Fruit fly (Drosophila melanogaster): ENCODE data around the gene CG9953.

Gene CG9953

dm6 chr3L:6963792-6964487 is 5.5 kb upstream of the CG9953 start (continued):
- TF ChIP-seq CG6683 (GFP tag; optimal IDR thresholded peaks at IDR 0.05) (peak; percentile 68), Drgx (GFP tag; IDR thresholded peaks at IDR 0.05) (peak; percentile 70), ase (GFP tag; IDR thresholded peaks at IDR 0.05) (peak; percentile 58; the same call in 2 of the 3 replicates), chn (GFP tag; optimal IDR thresholded peaks at IDR 0.05) (peak; percentile 75), CG4328 (GFP tag; optimal IDR thresholded peaks at IDR 0.05) (no peak), nmo (GFP tag; optimal IDR thresholded peaks at IDR 0.05) (peak; percentile 86), CG3726 (GFP tag; IDR thresholded peaks at IDR 0.05) (no peak), Fer2 (tag; optimal IDR thresholded peaks at IDR 0.05) (peak; percentile 48), CG3995 (GFP tag; optimal IDR thresholded peaks at IDR 0.05) (no peak), tna (GFP tag; IDR thresholded peaks at IDR 0.05; ENCODE audit: partially characterized antibody) (no peak), seq (GFP tag; IDR thresholded peaks at IDR 0.05) (peak; percentile 69), gsb-n (tag; optimal IDR thresholded peaks at IDR 0.05) (peak; percentile 84), schlank (tag; optimal IDR thresholded peaks at IDR 0.05) (peak; percentile 27), CG4282 (GFP tag; optimal IDR thresholded peaks at IDR 0.05) (no peak), Six4 (GFP tag; optimal IDR thresholded peaks at IDR 0.05) (peak; percentile 73), bcd (GFP tag; optimal IDR thresholded peaks at IDR 0.05) (peak; percentile 79), CG30431 (GFP tag; optimal IDR thresholded peaks at IDR 0.05) (peak; percentile 70), hkb (optimal IDR thresholded peaks at IDR 0.05) (no peak), hkb (GFP tag; IDR thresholded peaks at IDR 0.05) (peak; percentile 70; the same call in 1 of the 2 replicates), fru (optimal IDR thresholded peaks at IDR 0.05) (no peak), CG18011 (GFP tag; optimal IDR thresholded peaks at IDR 0.05) (peak; percentile 60), tll (GFP tag; optimal IDR thresholded peaks at IDR 0.05) (no peak), CG17912 (GFP tag; optimal IDR thresholded peaks at IDR 0.05) (no peak), CG8924 (tag; optimal IDR thresholded peaks at IDR 0.05) (peak; percentile 88), trem (tag; optimal IDR thresholded peaks at IDR 0.05) (peak; percentile 70), chm (GFP tag; IDR thresholded peaks at IDR 0.05) (peak; percentile 58; the same call in 1 of the 2 replicates), CG3281 (GFP tag; optimal IDR thresholded peaks at IDR 0.05) (peak; percentile 73), CG31441 (GFP tag; IDR thresholded peaks at IDR 0.05) (peak; percentile 81), CG4707 (GFP tag; optimal IDR thresholded peaks at IDR 0.05) (peak; percentile 56), CG14965 (GFP tag; optimal IDR thresholded peaks at IDR 0.05; ENCODE audit: borderline replicate concordance) (no peak), zfh2 (GFP tag; optimal IDR thresholded peaks at IDR 0.05) (peak; percentile 60), crp (GFP tag; optimal IDR thresholded peaks at IDR 0.05) (peak in 1 of 2 experiments; percentile 19), E2f1 (GFP tag; IDR thresholded peaks at IDR 0.05) (peak; percentile 74), row (GFP tag; IDR thresholded peaks at IDR 0.05) (peak; percentile 90), sima (GFP tag; optimal IDR thresholded peaks at IDR 0.05) (peak; percentile 27), CG7745 (tag; optimal IDR thresholded peaks at IDR 0.05) (no peak), psq (GFP tag; optimal IDR thresholded peaks at IDR 0.05) (no peak), Trl (optimal IDR thresholded peaks at IDR 0.05) (peak in 1 of 2 experiments; percentile 70), Trl (GFP tag; optimal IDR thresholded peaks at IDR 0.05) (peak; percentile 68), fu2 (GFP tag; optimal IDR thresholded peaks at IDR 0.05) (peak; percentile 55), CG7839 (tag; optimal IDR thresholded peaks at IDR 0.05) (peak; percentile 89), otp (GFP tag; IDR thresholded peaks at IDR 0.05) (peak; percentile 65; the same call in 2 of the 3 replicates), CG11560 (tag; IDR thresholded peaks at IDR 0.05) (peak; percentile 41; the same call in 1 of the 3 replicates), CG9437 (GFP tag; optimal IDR thresholded peaks at IDR 0.05) (peak; percentile 79), pros (GFP tag; optimal IDR thresholded peaks at IDR 0.05) (no peak), Oli (tag; optimal IDR thresholded peaks at IDR 0.05) (peak; percentile 84), Eip74EF (GFP tag; optimal IDR thresholded peaks at IDR 0.05) (peak in 1 of 2 experiments; percentile 66), tin (GFP tag; optimal IDR thresholded peaks at IDR 0.05) (peak; percentile 80), CrebB (tag; optimal IDR thresholded peaks at IDR 0.05) (peak; percentile 56)

Data from whole organism, embryonic.